Worm (Caenorhabditis elegans) whole organism, L2 larva: Measurements from ENCODE around the gene C05A2.4.

Experiments
- ZK546.5 ChIP-seq: sonication (generic microtip); optimal IDR thresholded peaks from 2 replicates; lab custom pipeline; 2017; ENCODE audit warnings: missing biosample characterization, missing genetic modification characterization
- ama-1 ChIP-seq: fragments of 150-350 bp; optimal IDR thresholded peaks from 2 replicates; lab custom pipeline; 2018; ENCODE audit warnings: inconsistent platforms
- nhr-237 ChIP-seq: fragments of 150-350 bp; optimal IDR thresholded peaks from 2 replicates; lab custom pipeline; 2014; ENCODE audit warnings: missing biosample characterization, missing genetic modification characterization
- unc-39 ChIP-seq: fragments of 150-350 bp; optimal IDR thresholded peaks from 2 replicates; lab custom pipeline; 2014; ENCODE audit warnings: missing biosample characterization, missing genetic modification characterization
- unc-62 ChIP-seq: fragments of 150-350 bp; optimal IDR thresholded peaks from 2 replicates; lab custom pipeline; 2014; ENCODE audit warnings: missing biosample characterization, missing genetic modification reagents, missing genetic modification characterization
- zag-1 ChIP-seq: fragments of 150-350 bp; optimal IDR thresholded peaks from 2 replicates; lab custom pipeline; 2014; ENCODE audit warnings: missing biosample characterization, missing genetic modification characterization
- ztf-11 ChIP-seq: sonication (generic microtip); optimal IDR thresholded peaks from 2 replicates; lab custom pipeline; 2017; ENCODE audit warnings: missing biosample characterization, missing genetic modification characterization
- ztf-4 ChIP-seq: fragments of 150-350 bp; optimal IDR thresholded peaks from 2 replicates; lab custom pipeline; 2014; ENCODE audit warnings: missing biosample characterization, missing genetic modification characterization

DNA sequence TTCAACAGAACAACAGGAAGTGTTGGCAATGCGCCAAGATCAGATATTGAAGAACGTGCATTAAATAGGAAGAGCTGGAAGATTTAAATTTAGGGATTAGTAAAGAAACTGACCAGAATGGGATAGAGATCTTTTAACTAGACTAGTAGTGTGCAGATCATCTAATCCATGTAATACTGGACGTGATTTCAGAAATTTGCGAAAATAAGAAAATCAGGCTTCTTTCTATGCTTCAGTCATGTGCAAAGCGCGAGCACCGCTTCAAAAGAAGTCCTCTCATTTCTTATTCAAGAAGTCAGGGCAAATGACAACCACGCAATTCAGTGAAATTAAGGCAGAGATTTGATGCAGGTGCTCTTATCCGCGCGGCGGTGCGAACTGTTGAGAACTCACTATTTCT, 22.8 kb downstream of the C05A2.4 start:
- TF ChIP-seq ztf-11 (tag; lab: Kevin White, UChicago) (no peak), ama-1 (no peak), unc-39 (no peak), nhr-237 (tag; lab: Kevin White, UChicago) (no peak), zag-1 (tag; lab: Kevin White, UChicago) (no peak), ZK546.5 (tag; lab: Kevin White, UChicago) (no peak), ztf-4 (tag; lab: Kevin White, UChicago) (no peak), unc-62 (GFP tag; lab: Kevin White, UChicago) (no peak)
